Fruit fly (Drosophila melanogaster): ENCODE data around the gene Dbct.

The Dbct gene

DNA sequence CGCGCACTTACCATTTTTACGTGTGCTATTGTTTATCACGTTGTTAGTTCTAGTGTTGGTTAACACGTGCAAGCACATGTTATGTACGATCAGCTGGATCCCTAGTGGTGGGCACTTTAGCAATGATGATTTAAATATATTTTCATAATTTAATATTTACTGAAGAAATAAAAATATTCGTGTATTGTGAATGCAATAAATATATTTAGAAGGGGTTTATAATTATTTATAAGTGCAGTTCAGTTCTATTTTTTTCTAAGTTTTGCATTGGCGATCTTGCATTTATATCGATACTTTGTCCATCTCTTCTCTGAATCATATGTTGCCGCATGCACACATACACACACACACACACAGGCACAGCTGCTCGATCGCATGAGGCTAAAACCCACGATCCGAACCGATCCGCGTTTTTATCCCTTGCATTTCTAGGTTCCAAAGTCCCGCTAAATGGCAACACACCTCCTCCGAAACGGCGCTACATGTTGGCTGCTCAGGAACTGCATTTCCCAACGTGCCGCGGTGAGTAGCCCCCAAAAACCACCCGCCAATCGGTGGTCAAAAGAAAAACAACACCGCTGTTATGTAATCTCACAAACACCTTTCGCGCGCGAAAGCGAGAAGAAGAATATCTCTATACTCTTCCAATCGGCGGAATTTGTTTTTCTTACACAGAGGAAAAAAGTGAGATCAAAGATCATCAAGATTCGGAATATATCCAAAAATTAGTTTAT is at the start of gene Dbct, which contains the start of gene CG15027:
Dbct (plus strand) TSS at position 349 of the 734 bp plus-strand sequence.
CG15027 (minus strand) TSS at position 51 of the 734 bp plus-strand sequence.
- TF ChIP-seq CG6854 (GFP tag; optimal IDR thresholded peaks at IDR 0.05) (no peak), pita (GFP tag; optimal IDR thresholded peaks at IDR 0.05) (no peak), sens-2 (GFP tag; IDR thresholded peaks at IDR 0.05) (no peak), CG4730 (GFP tag; IDR thresholded peaks at IDR 0.05) (peak; percentile 67), CG10979 (tag; optimal IDR thresholded peaks at IDR 0.05) (peak; percentile 64), Opbp (GFP tag; IDR thresholded peaks at IDR 0.05; ENCODE audit: partially characterized antibody) (peak; percentile 57; the same call in 1 of the 3 replicates), CG10267 (tag; optimal IDR thresholded peaks at IDR 0.05) (peak; percentile 92), D (optimal IDR thresholded peaks at IDR 0.05) (no peak), D (GFP tag; optimal IDR thresholded peaks at IDR 0.05) (peak; percentile 30), Atf-2 (GFP tag; optimal IDR thresholded peaks at IDR 0.05) (no peak), CG15601 (tag; optimal IDR thresholded peaks at IDR 0.05) (peak; percentile 47), crc (GFP tag; optimal IDR thresholded peaks at IDR 0.05) (no peak), inv (GFP tag; IDR thresholded peaks at IDR 0.05; ENCODE audit: partially characterized antibody) (peak; percentile 62), Fer1 (GFP tag; optimal IDR thresholded peaks at IDR 0.05) (peak; percentile 38), CG1603 (tag; optimal IDR thresholded peaks at IDR 0.05) (peak; percentile 23), pzg (GFP tag; optimal IDR thresholded peaks at IDR 0.05) (peak; percentile 34), CG2875 (GFP tag; optimal IDR thresholded peaks at IDR 0.05) (no peak), hth (optimal IDR thresholded peaks at IDR 0.05) (no peak), NC2β (GFP tag; optimal IDR thresholded peaks at IDR 0.05) (no peak), MTF-1 (GFP tag; optimal IDR thresholded peaks at IDR 0.05; ENCODE audit: borderline replicate concordance) (no peak), CG4424 (GFP tag; optimal IDR thresholded peaks at IDR 0.05) (peak; percentile 61), CG17912 (GFP tag; optimal IDR thresholded peaks at IDR 0.05) (no peak), pb (GFP tag; optimal IDR thresholded peaks at IDR 0.05) (no peak), ERR (GFP tag; optimal IDR thresholded peaks at IDR 0.05) (no peak), CG8089 (GFP tag; optimal IDR thresholded peaks at IDR 0.05) (no peak), CG18262 (tag; optimal IDR thresholded peaks at IDR 0.05) (peak; percentile 56), Rx (GFP tag; IDR thresholded peaks at IDR 0.05) (no peak; the same call in 1 of the 2 replicates), CG6683 (GFP tag; optimal IDR thresholded peaks at IDR 0.05) (no peak), Mes4 (GFP tag; optimal IDR thresholded peaks at IDR 0.05) (no peak), CG4854 (GFP tag; optimal IDR thresholded peaks at IDR 0.05) (no peak), CG7839 (tag; optimal IDR thresholded peaks at IDR 0.05) (peak; percentile 69), Bdp1 (GFP tag; optimal IDR thresholded peaks at IDR 0.05) (no peak), Dref (GFP tag; IDR thresholded peaks at IDR 0.05) (peak; percentile 53), gt (GFP tag; IDR thresholded peaks at IDR 0.05) (peak; percentile 41; the same call in 1 of the 2 replicates), CG18619 (GFP tag; optimal IDR thresholded peaks at IDR 0.05) (peak; percentile 43), wek (GFP tag; optimal IDR thresholded peaks at IDR 0.05) (no peak), br (optimal IDR thresholded peaks at IDR 0.05) (no peak), CG8924 (tag; optimal IDR thresholded peaks at IDR 0.05) (peak; percentile 70), prd (optimal IDR thresholded peaks at IDR 0.05) (no peak), prd (GFP tag; IDR thresholded peaks at IDR 0.05) (peak; percentile 79), Rfx (GFP tag; IDR thresholded peaks at IDR 0.05) (peak; percentile 72), disco-r (GFP tag; optimal IDR thresholded peaks at IDR 0.05) (no peak), ems (GFP tag; optimal IDR thresholded peaks at IDR 0.05) (no peak), fd96Cb (tag; optimal IDR thresholded peaks at IDR 0.05) (peak; percentile 48), her (GFP tag; optimal IDR thresholded peaks at IDR 0.05) (no peak), psq (GFP tag; optimal IDR thresholded peaks at IDR 0.05) (peak; percentile 28), CG9876 (GFP tag; optimal IDR thresholded peaks at IDR 0.05) (no peak), ato (GFP tag; IDR thresholded peaks at IDR 0.05; ENCODE audit: partially characterized antibody) (0 out of 2 replicates have a peak, but pooled peaks have one; percentile 24), lab (GFP tag; optimal IDR thresholded peaks at IDR 0.05) (peak; percentile 60), CG14014 (GFP tag; IDR thresholded peaks at IDR 0.05) (peak; percentile 46; the same call in 1 of the 2 replicates)

All from whole organism, embryonic.